Fruit fly (Drosophila melanogaster): ENCODE results near the gene CG14285.

dm6 chr3R:18988957-18989818 is 35.7 kb upstream of the CG14285 start:
- TF ChIP-seq psq (optimal IDR thresholded peaks at IDR 0.05) (no peak), Myc (optimal IDR thresholded peaks at IDR 0.05) (no peak), insv (optimal IDR thresholded peaks at IDR 0.05) (no peak), h (optimal IDR thresholded peaks at IDR 0.05) (no peak), Sin3A (optimal IDR thresholded peaks at IDR 0.05) (no peak), ttk (optimal IDR thresholded peaks at IDR 0.05) (no peak)
